Worm (Caenorhabditis elegans): ENCODE measurements around the gene srj-57.

Gene srj-57

ce11 chrV:2891927-2892326, 36.6 kb upstream of the srj-57 start, which contains the start of gene F37B4.15:
F37B4.15 (plus strand) TSS chrV:2892227.
- TF ChIP-seq ahr-1 (tag; optimal IDR thresholded peaks at IDR 0.05) (no peak), fax-1 (tag; optimal IDR thresholded peaks at IDR 0.05) (no peak), C08G9.2 (tag; optimal IDR thresholded peaks at IDR 0.05) (no peak), odd-2 (tag; optimal IDR thresholded peaks at IDR 0.05) (no peak), unc-3 (GFP tag; conservative IDR thresholded peaks at IDR 0.05) (no peak), unc-3 (tag; optimal IDR thresholded peaks at IDR 0.05) (no peak), ceh-34 (tag; optimal IDR thresholded peaks at IDR 0.05) (no peak), madf-2 (tag; optimal IDR thresholded peaks at IDR 0.05) (no peak), ceh-31 (tag; optimal IDR thresholded peaks at IDR 0.05) (no peak), ets-4 (tag; optimal IDR thresholded peaks at IDR 0.05) (no peak)

- TF ChIP-seq dve-1 (tag; optimal IDR thresholded peaks at IDR 0.05), result no peak
- no peak for TF ChIP-seq che-1 (tag; optimal IDR thresholded peaks at IDR 0.05)
- no peak for TF ChIP-seq fkh-10 (GFP tag; optimal IDR thresholded peaks at IDR 0.05)
- TF ChIP-seq ceh-45 (GFP tag; IDR thresholded peaks at IDR 0.05), result no peak
- TF ChIP-seq unc-55 (GFP tag; optimal IDR thresholded peaks at IDR 0.05), result no peak
- no peak for TF ChIP-seq tbx-7 (tag; optimal IDR thresholded peaks at IDR 0.05)
- TF ChIP-seq ceh-14 (tag; optimal IDR thresholded peaks at IDR 0.05), result no peak
- no peak for TF ChIP-seq madf-2 (tag; optimal IDR thresholded peaks at IDR 0.05)
- TF ChIP-seq hlh-15 (tag; optimal IDR thresholded peaks at IDR 0.05), result no peak
- TF ChIP-seq pqm-1 (tag; optimal IDR thresholded peaks at IDR 0.05), result no peak
- TF ChIP-seq C38D4.7 (GFP tag; optimal IDR thresholded peaks at IDR 0.05), result no peak
- no peak for TF ChIP-seq T23F11.4 (GFP tag; optimal IDR thresholded peaks at IDR 0.05)
- TF ChIP-seq ceh-31 (tag; optimal IDR thresholded peaks at IDR 0.05), result no peak
These were observed 33.3 kb upstream of the srj-57 start, which contains the start of gene srw-4 for ce11 chrV:2888681-2889080. srw-4 (minus strand) TSS chrV:2888781.

DNA sequence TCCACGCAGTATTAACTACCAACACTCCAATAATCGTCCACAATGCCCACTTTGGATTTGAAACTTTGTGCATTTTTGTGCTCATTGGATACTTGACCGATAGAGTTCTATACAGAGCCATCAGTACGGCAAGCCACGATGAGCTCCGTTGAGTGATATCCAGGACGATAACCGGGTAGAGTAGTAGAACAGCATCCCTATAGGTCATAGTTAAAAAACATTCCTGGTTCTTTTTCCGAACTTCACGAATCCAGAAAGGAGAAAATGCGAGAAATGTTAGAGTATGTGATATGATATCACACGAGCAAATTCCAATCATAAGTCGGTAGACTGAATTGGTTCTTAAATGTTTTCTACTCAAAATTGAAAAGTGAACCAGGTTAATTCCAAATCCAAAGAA, 32.9 kb upstream of the srj-57 start:
- TF ChIP-seq ceh-31 (tag; optimal IDR thresholded peaks at IDR 0.05) (no peak), ceh-6 (GFP tag; optimal IDR thresholded peaks at IDR 0.05) (no peak), dmd-4 (tag; optimal IDR thresholded peaks at IDR 0.05; ENCODE audit: borderline replicate concordance) (no peak), fkh-6 (tag; optimal IDR thresholded peaks at IDR 0.05) (no peak), pat-9 (tag; optimal IDR thresholded peaks at IDR 0.05) (no peak), tbx-7 (tag; optimal IDR thresholded peaks at IDR 0.05) (no peak), tbx-2 (tag; optimal IDR thresholded peaks at IDR 0.05) (no peak), syd-9 (tag; optimal IDR thresholded peaks at IDR 0.05) (no peak), hlh-15 (tag; optimal IDR thresholded peaks at IDR 0.05) (no peak), hlh-6 (tag; optimal IDR thresholded peaks at IDR 0.05) (no peak)

DNA sequence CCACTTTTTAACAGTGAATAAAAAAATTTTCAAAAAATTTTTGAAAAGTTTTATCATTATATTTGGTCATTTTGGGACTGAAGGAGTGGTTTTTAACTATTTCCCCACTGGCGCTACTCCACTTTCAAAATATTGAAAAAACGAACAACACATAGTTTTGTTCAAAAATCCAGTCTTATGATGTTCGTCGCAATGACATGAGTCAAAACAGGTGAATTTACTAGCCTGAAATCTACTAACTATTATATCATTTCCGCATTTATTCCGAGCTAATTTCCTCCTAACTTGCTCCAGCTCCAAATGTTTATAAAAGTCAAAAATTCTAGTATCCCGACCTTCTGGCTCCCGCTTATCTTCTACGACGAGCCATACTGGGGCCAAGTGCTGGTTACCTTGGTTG, 29.0 kb upstream of the srj-57 start, which contains the start of gene sre-24:
Gene sre-24 (plus strand): TSS at position 301 of the 400 bp plus-strand sequence.
- TF ChIP-seq unc-3 (GFP tag; conservative IDR thresholded peaks at IDR 0.05) (no peak), unc-3 (tag; optimal IDR thresholded peaks at IDR 0.05) (no peak), pros-1 (tag; optimal IDR thresholded peaks at IDR 0.05) (no peak), ttx-3 (tag; optimal IDR thresholded peaks at IDR 0.05) (no peak), pqm-1 (tag; optimal IDR thresholded peaks at IDR 0.05) (no peak), pat-9 (tag; optimal IDR thresholded peaks at IDR 0.05) (no peak), T23F11.4 (GFP tag; optimal IDR thresholded peaks at IDR 0.05) (no peak)

DNA sequence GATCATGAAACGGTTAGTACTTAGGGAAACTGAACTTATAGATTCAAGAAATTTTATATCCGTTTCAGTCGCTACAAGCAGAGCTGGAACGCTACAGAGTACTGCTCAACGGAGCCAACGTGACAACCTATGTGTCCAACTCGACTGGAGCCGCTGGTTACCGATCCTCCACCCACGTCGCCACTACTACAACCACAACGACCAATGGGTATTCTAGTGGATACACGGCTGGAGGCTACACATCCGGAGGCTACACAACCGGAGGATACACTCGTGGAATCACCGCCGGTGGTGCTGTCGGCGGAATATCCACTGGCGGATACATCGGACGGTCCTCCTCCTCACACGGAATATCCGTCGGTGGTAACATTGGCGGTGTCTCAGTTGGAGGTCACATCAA, 27.7 kb upstream of the srj-57 start:
- TF ChIP-seq ceh-22 (tag; optimal IDR thresholded peaks at IDR 0.05) (no peak), pqm-1 (tag; optimal IDR thresholded peaks at IDR 0.05) (no peak), lin-11 (tag; optimal IDR thresholded peaks at IDR 0.05) (no peak), ceh-18 (tag; optimal IDR thresholded peaks at IDR 0.05) (no peak), fax-1 (tag; optimal IDR thresholded peaks at IDR 0.05) (no peak), ceh-6 (GFP tag; optimal IDR thresholded peaks at IDR 0.05) (no peak), hlh-8 (tag; optimal IDR thresholded peaks at IDR 0.05) (no peak), tbx-7 (tag; optimal IDR thresholded peaks at IDR 0.05) (no peak), zip-5 (tag; optimal IDR thresholded peaks at IDR 0.05) (no peak), lim-6 (tag; optimal IDR thresholded peaks at IDR 0.05) (no peak), sox-2 (GFP tag; IDR thresholded peaks at IDR 0.05) (no peak)
